Worm (Caenorhabditis elegans): ENCODE measurements around the gene D2096.11.

Gene D2096.11

DNA sequence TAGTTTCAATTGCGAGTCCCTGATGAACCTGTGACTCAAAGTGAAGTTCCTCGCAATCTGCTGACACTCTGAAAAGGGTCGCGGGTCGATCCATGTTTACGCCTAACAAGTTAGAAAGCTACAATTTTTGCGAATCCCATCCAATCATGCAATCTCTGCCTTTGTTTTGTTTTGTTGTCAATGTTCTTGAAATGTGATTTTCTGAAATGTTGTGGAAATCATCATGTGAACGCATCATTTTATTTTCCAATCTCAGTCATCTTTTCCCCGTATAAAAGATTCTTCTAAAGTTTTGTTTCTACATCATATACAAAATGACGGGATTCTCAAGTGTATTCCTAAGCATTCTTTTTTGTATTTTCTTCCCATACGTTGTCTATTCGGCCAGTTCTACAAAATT lies 45.9 kb downstream of the D2096.11 start, which contains the start of gene F17E9.4:
TSS of gene F17E9.4 (plus strand) at position 301 of the 400 bp plus-strand sequence.
- TF ChIP-seq Y55F3AM.14 (GFP tag; optimal IDR thresholded peaks at IDR 0.05) (no peak), nhr-11 (tag; optimal IDR thresholded peaks at IDR 0.05) (no peak), snpc-4 (tag; optimal IDR thresholded peaks at IDR 0.05) (no peak), elt-3 (tag; optimal IDR thresholded peaks at IDR 0.05) (no peak), lsy-2 (tag; optimal IDR thresholded peaks at IDR 0.05) (no peak), mdl-1 (tag; optimal IDR thresholded peaks at IDR 0.05) (no peak), crh-2 (tag; optimal IDR thresholded peaks at IDR 0.05) (no peak)

- TF ChIP-seq Y55F3AM.14 (GFP tag; optimal IDR thresholded peaks at IDR 0.05) (no peak), mab-5 (tag; optimal IDR thresholded peaks at IDR 0.05) (no peak), crh-2 (tag; optimal IDR thresholded peaks at IDR 0.05) (no peak), ztf-1 (GFP tag; conservative IDR thresholded peaks at IDR 0.05) (no peak)
These were observed 47.0 kb downstream of the D2096.11 start, which contains the start of the genes F17E9.18 and F17E9.15 for ce11 chrIV:8347051-8347450. TSS of gene F17E9.18 (minus strand) at chrIV:8347151. TSS of gene F17E9.15 (plus strand) at chrIV:8347418.

ce11 chrIV:8345518-8345917 lies 48.5 kb downstream of the D2096.11 start, which contains the start of gene F17E9.5:
TSS of gene F17E9.5 (plus strand) at chrIV:8345818.
- no peak for TF ChIP-seq nhr-6 (tag; optimal IDR thresholded peaks at IDR 0.05)
- no peak for TF ChIP-seq ztf-4 (tag; optimal IDR thresholded peaks at IDR 0.05)
- no peak for TF ChIP-seq unc-55 (GFP tag; optimal IDR thresholded peaks at IDR 0.05)
- no peak for TF ChIP-seq nhr-12 (tag; optimal IDR thresholded peaks at IDR 0.05)
- no peak for TF ChIP-seq ceh-16 (tag; optimal IDR thresholded peaks at IDR 0.05)

DNA sequence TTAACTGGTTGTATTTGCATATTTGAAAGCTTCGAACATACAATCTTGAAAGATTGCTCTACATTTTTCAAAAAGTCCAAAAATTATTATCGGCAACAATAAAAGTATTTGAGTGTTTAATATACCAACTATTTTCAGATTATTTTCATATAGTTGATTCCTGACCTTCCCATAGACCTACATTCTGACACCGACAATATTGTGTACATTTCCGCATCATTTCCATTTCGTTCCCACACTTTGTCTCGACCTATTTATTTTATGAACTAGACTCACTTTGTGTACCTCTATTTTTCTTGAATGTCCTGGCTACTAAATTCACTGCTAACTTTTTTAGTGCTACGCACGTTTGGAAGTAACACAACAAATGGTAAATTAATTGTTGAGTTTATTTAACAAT lies 51.6 kb downstream of the D2096.11 start, which contains the start of gene lgc-5:
TSS of gene lgc-5 (plus strand) at position 301 of the 400 bp plus-strand sequence.
- TF ChIP-seq nhr-12 (tag; optimal IDR thresholded peaks at IDR 0.05): no peak
- TF ChIP-seq mdl-1 (tag; optimal IDR thresholded peaks at IDR 0.05): no peak
- no peak for TF ChIP-seq zag-1 (tag; optimal IDR thresholded peaks at IDR 0.05)
- no peak for TF ChIP-seq nhr-10 (tag; optimal IDR thresholded peaks at IDR 0.05)
- no peak for TF ChIP-seq blmp-1 (tag; optimal IDR thresholded peaks at IDR 0.05; ENCODE audit: insufficient read depth)
- TF ChIP-seq mab-5 (tag; optimal IDR thresholded peaks at IDR 0.05): no peak
- TF ChIP-seq ceh-16 (tag; optimal IDR thresholded peaks at IDR 0.05): no peak
- TF ChIP-seq nhr-77 (tag; optimal IDR thresholded peaks at IDR 0.05): no peak
- no peak for TF ChIP-seq sma-3 (GFP tag; optimal IDR thresholded peaks at IDR 0.05)
- no peak for TF ChIP-seq F13H6.1 (tag; optimal IDR thresholded peaks at IDR 0.05)
- TF ChIP-seq skn-1 (tag; optimal IDR thresholded peaks at IDR 0.05): no peak
- TF ChIP-seq R02D3.7 (tag; optimal IDR thresholded peaks at IDR 0.05): no peak

- TF ChIP-seq unc-55 (GFP tag; optimal IDR thresholded peaks at IDR 0.05) (no peak), lin-11 (tag; optimal IDR thresholded peaks at IDR 0.05) (no peak), dmd-4 (tag; optimal IDR thresholded peaks at IDR 0.05) (no peak), C34F6.9 (tag; optimal IDR thresholded peaks at IDR 0.05) (no peak), ama-1 (optimal IDR thresholded peaks at IDR 0.05) (no peak), ceh-82 (tag; optimal IDR thresholded peaks at IDR 0.05) (no peak)
These were observed 54.4 kb downstream of the D2096.11 start, which contains the start of gene lgc-6 for ce11 chrIV:8339636-8340035. TSS of gene lgc-6 (plus strand) at chrIV:8339936.

Data from whole organism, L2 larva.